Worm (Caenorhabditis elegans) whole organism, mixed stage, embryonic: Measurements from ENCODE around the gene F12E12.1.

ENCODE experiments used
- M03D4.4 ChIP-seq: sonication (generic microtip); optimal IDR thresholded peaks from 2 replicates; lab custom pipeline; 2017; ENCODE audit warnings: mild to moderate bottlenecking, missing genetic modification characterization, missing compliant biosample characterization
- blmp-1 ChIP-seq: fragments of 150-350 bp; optimal IDR thresholded peaks from 2 replicates; lab custom pipeline; 2014; ENCODE audit warnings: missing biosample characterization, missing genetic modification characterization
- ceh-39 ChIP-seq: fragments of 150-350 bp; optimal IDR thresholded peaks from 2 replicates; lab custom pipeline; 2014; ENCODE audit warnings: missing biosample characterization, missing genetic modification characterization
- ceh-43 ChIP-seq: fragments of 200-800 bp; sonication (Bioruptor generic); optimal IDR thresholded peaks from 2 replicates; lab custom pipeline; 2018; ENCODE audit warnings: mild to moderate bottlenecking, missing genetic modification characterization, moderate library complexity, missing compliant biosample characterization
- ceh-83 ChIP-seq: fragments of 200-800 bp; sonication (Bioruptor generic); optimal IDR thresholded peaks from 2 replicates; lab custom pipeline; 2018; ENCODE audit warnings: mild to moderate bottlenecking, missing genetic modification characterization, missing compliant biosample characterization
- cnd-1 ChIP-seq: fragments of 200-800 bp; sonication (Bioruptor generic); optimal IDR thresholded peaks from 2 replicates; lab custom pipeline; 2018; ENCODE audit warnings: mild to moderate bottlenecking, missing genetic modification characterization, missing compliant biosample characterization
- drap-1 ChIP-seq: fragments of 200-800 bp; sonication (Bioruptor generic); optimal IDR thresholded peaks from 3 replicates; lab custom pipeline; 2018; ENCODE audit warnings: mild to moderate bottlenecking, missing genetic modification characterization, missing compliant biosample characterization
- elt-1 ChIP-seq: sonication (generic microtip); optimal IDR thresholded peaks from 2 replicates; lab custom pipeline; 2017; ENCODE audit warnings: missing genetic modification characterization, mild to moderate bottlenecking, missing compliant biosample characterization, antibody characterized with exemption, moderate library complexity, borderline replicate concordance; ENCODE audit not compliant: insufficient read depth
- elt-3 ChIP-seq: fragments of 150-350 bp; optimal IDR thresholded peaks from 2 replicates; lab custom pipeline; 2014; ENCODE audit warnings: missing biosample characterization, missing genetic modification characterization
- flh-1 ChIP-seq: fragments of 200-800 bp; sonication (Bioruptor generic); optimal IDR thresholded peaks from 2 replicates; lab custom pipeline; 2018; ENCODE audit warnings: mild to moderate bottlenecking, missing genetic modification characterization, moderate library complexity, missing compliant biosample characterization
- ham-2 ChIP-seq: fragments of 200-800 bp; sonication (Bioruptor generic); optimal IDR thresholded peaks from 2 replicates; lab custom pipeline; 2018; ENCODE audit warnings: mild to moderate bottlenecking, missing genetic modification characterization, missing compliant biosample characterization
- hlh-1 ChIP-seq: fragments of 150-350 bp; optimal IDR thresholded peaks from 2 replicates; lab custom pipeline; 2014; ENCODE audit warnings: missing biosample characterization, missing genetic modification reagents, missing genetic modification characterization
- lsy-2 ChIP-seq: fragments of 150-350 bp; optimal IDR thresholded peaks from 2 replicates; lab custom pipeline; 2014; ENCODE audit warnings: missing biosample characterization, missing genetic modification characterization
- mab-5 ChIP-seq: fragments of 150-350 bp; optimal IDR thresholded peaks from 2 replicates; lab custom pipeline; 2014; ENCODE audit warnings: missing biosample characterization, missing genetic modification characterization
- mep-1 ChIP-seq: fragments of 150-350 bp; optimal IDR thresholded peaks from 2 replicates; lab custom pipeline; 2017; ENCODE audit warnings: missing biosample characterization, missing genetic modification reagents, missing genetic modification characterization, inconsistent platforms
- mls-2 ChIP-seq: sonication (generic microtip); optimal IDR thresholded peaks from 2 replicates; lab custom pipeline; 2016; ENCODE audit warnings: mild to moderate bottlenecking, missing genetic modification characterization, moderate library complexity, missing compliant biosample characterization
- nhr-237 ChIP-seq: fragments of 150-350 bp; optimal IDR thresholded peaks from 2 replicates; lab custom pipeline; 2014; ENCODE audit warnings: missing biosample characterization, missing genetic modification characterization
- nhr-28 ChIP-seq: fragments of 150-350 bp; optimal IDR thresholded peaks from 2 replicates; lab custom pipeline; 2014; ENCODE audit warnings: missing biosample characterization, missing genetic modification characterization
- nhr-76 ChIP-seq: sonication (generic microtip); optimal IDR thresholded peaks from 2 replicates; lab custom pipeline; 2017; ENCODE audit warnings: missing biosample characterization, missing genetic modification characterization
- pha-4 ChIP-seq: fragments of 150-350 bp; optimal IDR thresholded peaks from 2 replicates; lab custom pipeline; 2018; ENCODE audit warnings: missing biosample characterization, missing genetic modification reagents, missing genetic modification characterization
- sem-2 ChIP-seq: fragments of 200-800 bp; sonication (Bioruptor generic); optimal IDR thresholded peaks from 2 replicates; lab custom pipeline; 2018; ENCODE audit warnings: mild to moderate bottlenecking, missing genetic modification characterization, missing compliant biosample characterization
- snpc-4 ChIP-seq: fragments of 150-350 bp; optimal IDR thresholded peaks from 2 replicates; lab custom pipeline; 2014; ENCODE audit warnings: missing biosample characterization, missing genetic modification characterization
- sptf-1 ChIP-seq: sonication (generic microtip); optimal IDR thresholded peaks from 2 replicates; lab custom pipeline; 2017; ENCODE audit warnings: mild to moderate bottlenecking, missing genetic modification characterization, moderate library complexity, missing compliant biosample characterization
- tbx-8 ChIP-seq: fragments of 200-800 bp; sonication (Bioruptor generic); optimal IDR thresholded peaks from 2 replicates; lab custom pipeline; 2018; ENCODE audit warnings: mild to moderate bottlenecking, missing genetic modification characterization, moderate library complexity, missing compliant biosample characterization
- unc-120 ChIP-seq: sonication (generic microtip); optimal IDR thresholded peaks from 2 replicates; lab custom pipeline; 2017; ENCODE audit warnings: missing genetic modification characterization, missing compliant biosample characterization; ENCODE audit not compliant: poor library complexity, severe bottlenecking
- unc-62 ChIP-seq: fragments of 150-350 bp; optimal IDR thresholded peaks from 2 replicates; lab custom pipeline; 2014; ENCODE audit warnings: missing biosample characterization, missing genetic modification reagents, missing genetic modification characterization
- ztf-11 ChIP-seq: fragments of 150-350 bp; optimal IDR thresholded peaks from 2 replicates; lab custom pipeline; 2014; ENCODE audit warnings: missing biosample characterization, missing genetic modification characterization

Gene F12E12.1

DNA sequence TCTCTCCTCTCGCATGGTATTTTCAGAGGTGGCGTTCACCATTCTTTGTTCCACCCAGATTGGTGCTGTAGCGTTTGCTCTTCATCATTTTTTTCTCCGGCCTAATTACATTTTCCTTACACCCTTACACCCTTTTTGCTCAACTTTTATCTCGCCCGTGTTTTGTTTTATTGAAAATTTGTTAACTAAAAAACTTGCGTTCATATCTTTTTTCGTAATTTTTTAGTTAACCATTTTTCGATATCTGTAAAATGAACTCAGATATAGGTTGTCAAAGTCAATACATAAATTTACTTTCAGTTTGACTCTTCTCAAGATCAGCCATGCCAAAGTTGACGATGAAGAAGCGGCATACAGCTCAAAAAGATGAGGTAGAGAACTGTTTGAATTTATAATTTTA, at the start of gene F12E12.1:
Gene F12E12.1, plus strand, starts transcription at position 301 of the 400 bp plus-strand sequence.
- TF ChIP-seq ceh-43 (GFP tag; lab: Kevin White, UChicago) = no peak
- no peak for TF ChIP-seq nhr-28 (tag; lab: Kevin White, UChicago)
- TF ChIP-seq elt-1 (tag; lab: Kevin White, UChicago) = no peak
- no peak for TF ChIP-seq flh-1
- TF ChIP-seq sptf-1 (tag; lab: Kevin White, UChicago) = no peak
- TF ChIP-seq ham-2 (GFP tag; lab: Kevin White, UChicago) = no peak
- TF ChIP-seq mep-1 = no peak
- TF ChIP-seq blmp-1 (tag; lab: Kevin White, UChicago) = no peak

DNA sequence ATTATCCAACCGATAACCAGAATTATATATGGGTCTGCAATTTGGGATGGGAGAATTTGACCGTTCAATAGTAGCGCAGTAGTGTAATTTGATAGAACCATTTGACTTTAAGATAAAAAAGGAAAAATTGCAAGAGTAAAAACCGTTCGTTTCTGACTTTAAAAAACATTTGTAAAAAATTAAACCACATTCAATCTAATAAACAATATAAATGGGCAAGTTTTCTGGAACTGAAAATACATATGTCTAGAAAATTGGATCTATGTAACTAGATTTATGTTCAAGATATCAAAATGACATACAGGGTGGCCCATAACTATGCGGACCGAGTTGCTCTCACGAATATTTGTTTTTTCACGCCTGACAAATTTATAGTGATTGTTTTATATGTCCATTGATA, 47.0 kb upstream of the F12E12.1 start, which contains the start of gene srx-102:
Gene srx-102, minus strand, starts transcription at position 101 of the 400 bp plus-strand sequence.
- no peak for TF ChIP-seq cnd-1
- TF ChIP-seq ceh-83 = no peak
- no peak for TF ChIP-seq mab-5 (tag; lab: Kevin White, UChicago)
- TF ChIP-seq snpc-4 (tag; lab: Kevin White, UChicago) = no peak
- no peak for TF ChIP-seq hlh-1 (tag; lab: Kevin White, UChicago)
- no peak for TF ChIP-seq ztf-11 (tag; lab: Kevin White, UChicago)
- no peak for TF ChIP-seq nhr-76 (tag; lab: Kevin White, UChicago)
- no peak for TF ChIP-seq tbx-8 (GFP tag; lab: Kevin White, UChicago)
- no peak for TF ChIP-seq blmp-1 (tag; lab: Kevin White, UChicago)
- TF ChIP-seq unc-120 (tag; lab: Kevin White, UChicago) = no peak
- TF ChIP-seq elt-3 (tag; lab: Kevin White, UChicago) = no peak
- no peak for TF ChIP-seq ham-2 (GFP tag; lab: Kevin White, UChicago)
- no peak for TF ChIP-seq mls-2

DNA sequence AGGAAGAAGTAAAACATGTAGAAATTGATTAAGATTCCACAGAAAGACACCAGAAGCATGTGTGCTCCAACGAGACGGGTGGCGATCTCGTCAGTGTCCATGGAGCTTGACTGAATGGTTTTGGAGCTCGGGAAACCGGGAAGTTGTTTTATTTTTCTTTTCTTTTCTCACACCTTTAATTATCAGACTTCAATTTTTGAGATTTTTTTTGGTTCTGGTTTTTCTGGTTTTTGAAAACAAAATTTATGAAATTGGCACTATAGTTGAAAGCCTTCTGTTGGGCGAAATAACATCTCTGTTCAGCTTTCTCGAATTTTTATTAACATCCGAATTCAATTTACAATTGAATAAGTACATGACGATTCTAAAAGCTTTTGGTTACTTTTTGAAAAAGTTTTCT, 42.1 kb upstream of the F12E12.1 start, which contains the start of gene srx-104:
Gene srx-104, minus strand, starts transcription at position 101 of the 400 bp plus-strand sequence.
- no peak for TF ChIP-seq pha-4 (tag; lab: Kevin White, UChicago)
- TF ChIP-seq nhr-76 (tag; lab: Kevin White, UChicago) = no peak

DNA sequence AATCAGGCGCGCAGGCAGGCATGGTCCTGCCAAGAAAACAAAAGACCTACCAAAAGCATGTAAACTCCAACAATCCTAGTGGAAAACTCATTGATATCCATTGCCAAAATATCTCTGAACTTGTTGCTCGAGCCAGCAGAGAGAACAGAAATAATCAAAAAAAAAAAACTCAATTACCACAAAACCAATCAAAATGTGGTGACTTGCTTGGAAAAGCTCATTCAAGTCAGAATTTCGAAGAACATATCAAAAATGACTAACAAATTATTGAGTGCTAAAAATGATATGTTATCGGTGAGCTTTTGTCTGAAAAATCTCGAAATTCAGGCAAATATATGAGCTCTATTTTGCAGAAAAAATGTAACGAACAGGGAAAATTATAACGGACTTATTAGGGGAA, 40.4 kb upstream of the F12E12.1 start, which contains the start of gene srx-105:
Gene srx-105, minus strand, starts transcription at position 101 of the 400 bp plus-strand sequence.
- TF ChIP-seq nhr-28 (tag; lab: Kevin White, UChicago) (no peak), ham-2 (GFP tag; lab: Kevin White, UChicago) (no peak), mab-5 (tag; lab: Kevin White, UChicago) (no peak), flh-1 (no peak), nhr-237 (tag; lab: Kevin White, UChicago) (no peak)

DNA sequence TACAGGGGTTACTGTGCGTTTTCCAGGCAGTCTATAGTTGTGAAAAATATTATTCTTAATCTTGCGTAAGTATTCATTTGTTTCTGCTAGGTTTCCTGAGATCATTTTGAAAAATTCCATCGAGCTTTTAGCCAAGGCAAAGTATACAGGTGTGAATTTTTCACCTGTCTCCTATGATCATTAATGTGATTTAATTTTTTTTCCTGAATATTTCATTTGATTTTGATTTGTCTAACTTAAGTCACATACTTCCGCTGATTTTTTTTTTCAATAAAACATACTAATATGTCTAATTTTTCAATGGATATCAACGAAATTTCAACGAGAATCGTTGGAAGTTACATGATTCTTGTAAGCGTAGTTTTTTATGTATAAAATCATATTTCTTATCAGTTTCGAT, 36.4 kb upstream of the F12E12.1 start, which contains the start of gene srx-108:
Gene srx-108, plus strand, starts transcription at position 301 of the 400 bp plus-strand sequence.
- no peak for TF ChIP-seq M03D4.4 (tag; lab: Kevin White, UChicago)
- no peak for TF ChIP-seq nhr-76 (tag; lab: Kevin White, UChicago)
- no peak for TF ChIP-seq flh-1
- no peak for TF ChIP-seq hlh-1 (tag; lab: Kevin White, UChicago)
- no peak for TF ChIP-seq ceh-43 (GFP tag; lab: Kevin White, UChicago)
- no peak for TF ChIP-seq ceh-83
- no peak for TF ChIP-seq sem-2 (GFP tag; lab: Kevin White, UChicago)
- TF ChIP-seq blmp-1 (tag; lab: Kevin White, UChicago) = no peak
- TF ChIP-seq unc-62 = no peak
- no peak for TF ChIP-seq drap-1 (GFP tag; lab: Kevin White, UChicago)
- no peak for TF ChIP-seq lsy-2 (tag; lab: Kevin White, UChicago)
- TF ChIP-seq ztf-11 (tag; lab: Kevin White, UChicago) = no peak
- TF ChIP-seq sptf-1 (tag; lab: Kevin White, UChicago) = no peak

DNA sequence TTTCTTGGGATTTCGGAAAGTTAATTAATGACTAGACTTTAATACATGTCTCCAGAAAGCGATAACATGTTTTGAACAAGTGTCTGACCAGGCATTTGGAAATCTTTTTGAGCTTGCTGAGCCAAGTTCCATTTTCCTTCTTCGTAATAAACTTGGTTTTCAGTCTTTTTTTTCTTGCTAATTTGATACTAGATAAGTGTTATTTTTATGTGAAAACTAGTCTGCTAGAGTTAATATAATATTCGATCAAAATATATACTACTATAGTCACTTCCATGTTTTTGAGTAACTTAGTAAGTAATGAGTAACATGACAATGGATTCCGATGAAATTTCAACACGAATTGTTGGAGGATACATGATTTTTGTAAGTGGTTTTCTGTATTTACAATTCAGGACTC, 32.4 kb upstream of the F12E12.1 start, which contains the start of gene srx-110:
Gene srx-110, plus strand, starts transcription at position 301 of the 400 bp plus-strand sequence.
- no peak for TF ChIP-seq hlh-1 (tag; lab: Kevin White, UChicago)
- TF ChIP-seq ceh-39 (tag; lab: Kevin White, UChicago) = no peak
- TF ChIP-seq ceh-43 (GFP tag; lab: Kevin White, UChicago) = no peak
- no peak for TF ChIP-seq mls-2
- no peak for TF ChIP-seq elt-3 (tag; lab: Kevin White, UChicago)
